Fruit fly (Drosophila melanogaster) whole organism, wandering third instar larva: Measurements from ENCODE around the gene CG9917.

ENCODE experiments used
- Abd-B ChIP-seq: fragments of >200 bp; optimal IDR thresholded peaks from 2 replicates; lab custom pipeline; 2017; ENCODE audit warnings: missing biosample characterization, missing genetic modification characterization
- CrebA ChIP-seq: fragments of 200-800 bp; sonication (Bioruptor generic); optimal IDR thresholded peaks from 2 replicates; lab custom pipeline; 2016; ENCODE audit warnings: missing biosample characterization, mild to moderate bottlenecking, missing genetic modification characterization, borderline replicate concordance
- Dfd ChIP-seq: fragments of >200 bp; optimal IDR thresholded peaks from 2 replicates; lab custom pipeline; 2017; ENCODE audit warnings: missing biosample characterization, missing genetic modification characterization
- GATAd ChIP-seq: sonication (Bioruptor generic); optimal IDR thresholded peaks from 2 replicates; lab custom pipeline; 2016; ENCODE audit warnings: missing biosample characterization, missing genetic modification characterization
- Hr78 ChIP-seq: fragments of >200 bp; optimal IDR thresholded peaks from 2 replicates; lab custom pipeline; 2017; ENCODE audit warnings: missing biosample characterization, missing genetic modification characterization
- h ChIP-seq: fragments of 200-800 bp; sonication (Bioruptor generic); optimal IDR thresholded peaks from 3 replicates; lab custom pipeline; 2016; ENCODE audit warnings: missing biosample characterization, mild to moderate bottlenecking, missing genetic modification characterization
- psq ChIP-seq: fragments of 200-800 bp; sonication (Bioruptor generic); optimal IDR thresholded peaks from 3 replicates; lab custom pipeline; 2017; ENCODE audit warnings: missing biosample characterization, mild to moderate bottlenecking, missing genetic modification characterization, moderate library complexity
- usp ChIP-seq: fragments of >200 bp; optimal IDR thresholded peaks from 2 replicates; lab custom pipeline; 2017; ENCODE audit warnings: missing biosample characterization, missing genetic modification characterization

DNA sequence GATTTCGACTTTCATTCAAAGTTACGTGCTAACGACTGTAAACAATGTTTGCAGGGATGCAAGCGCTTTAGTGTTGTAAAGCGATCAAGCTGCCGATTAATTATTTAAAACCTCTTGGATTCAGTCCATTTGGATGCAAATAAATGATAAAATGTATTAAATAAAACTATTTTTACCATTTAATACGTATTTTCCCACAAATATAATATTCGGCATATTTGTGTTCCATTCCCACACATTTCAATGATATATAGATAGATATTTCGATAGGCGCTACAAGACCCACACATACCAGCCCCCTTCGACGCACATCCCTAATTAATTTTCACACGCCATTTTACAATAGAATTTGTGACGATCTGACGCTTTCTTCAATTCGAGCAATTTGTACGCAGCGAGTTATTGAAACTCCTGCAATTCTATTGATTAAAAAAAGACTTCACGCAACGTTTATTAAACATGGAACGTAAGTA is 34.5 kb downstream of the CG9917 start, which contains the start of the genes CG32576 and caz:
- peak; percentile 49 for TF ChIP-seq GATAd (GFP tag; lab: Kevin White, UChicago)
- peak; percentile 47 for TF ChIP-seq psq (GFP tag; lab: Kevin White, UChicago)
- no peak for TF ChIP-seq CrebA (GFP tag; lab: Kevin White, UChicago)
- TF ChIP-seq Hr78 (GFP tag; lab: Kevin White, UChicago) = no peak
- TF ChIP-seq usp (GFP tag; lab: Kevin White, UChicago) = no peak
- TF ChIP-seq Dfd = no peak
- TF ChIP-seq h = peak; percentile 67
- TF ChIP-seq Abd-B (GFP tag; lab: Kevin White, UChicago) = no peak
